Worm (Caenorhabditis elegans): ENCODE measurements around the gene npp-26.
A peak's percentile ranks its signal among the peaks of the same experiment; 100 is the strongest.
"Not testable (repeated sequence)": the region's sequence is repeated elsewhere in the genome, so short reads cannot be mapped to it uniquely, and the experiment has no call there.

Gene npp-26

DNA sequence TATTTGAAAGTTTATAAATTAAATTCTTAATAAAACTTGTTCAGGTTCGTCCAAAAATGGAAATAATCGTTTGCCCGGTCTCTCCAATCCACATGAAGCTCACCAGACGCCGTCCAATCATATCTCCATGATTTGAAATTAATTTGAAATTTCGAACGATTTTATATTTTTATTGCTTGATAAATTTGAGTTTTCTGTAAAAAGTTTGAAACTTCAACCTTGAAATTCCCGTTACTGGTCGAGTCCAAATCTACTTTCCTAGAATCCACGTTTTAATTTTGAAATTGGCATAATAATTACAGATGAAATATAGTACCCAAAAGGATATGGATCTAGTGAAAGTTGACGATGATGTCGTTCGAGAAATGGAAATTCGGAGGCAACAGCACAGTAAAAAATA is at the start of gene npp-26:
TSS of gene npp-26 (plus strand) at position 301 of the 400 bp plus-strand sequence.
- TF ChIP-seq unc-62 (GFP tag; optimal IDR thresholded peaks at IDR 0.05 in 1 of 2) = peak in 1 of 2 experiments; percentile 14
- no peak for TF ChIP-seq unc-62 (tag; optimal IDR thresholded peaks at IDR 0.05)
- no peak for TF ChIP-seq pha-4 (GFP tag; IDR thresholded peaks at IDR 0.05)
- no peak for TF ChIP-seq pha-4 (tag; optimal IDR thresholded peaks at IDR 0.05)

DNA sequence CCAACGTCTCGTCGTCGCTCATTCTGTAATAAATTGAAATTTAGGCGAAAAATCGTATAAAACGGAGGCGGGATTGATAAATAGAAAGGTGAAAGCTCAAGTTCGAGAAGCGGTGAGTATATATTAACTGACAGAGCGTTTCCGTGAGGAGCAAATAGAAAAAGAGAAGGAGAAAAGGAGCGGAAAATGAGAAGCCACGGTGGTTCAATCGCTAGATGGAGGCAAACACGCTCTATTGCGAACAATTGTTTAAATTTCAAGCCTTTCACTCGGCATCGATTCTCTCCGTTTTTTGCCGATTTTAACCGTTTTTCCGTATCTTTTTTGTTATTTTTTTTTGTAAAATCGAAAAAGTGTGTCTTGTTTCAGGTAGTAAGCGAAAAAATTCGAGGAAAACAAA is 48.7 kb upstream of the npp-26 start, which contains the start of gene miro-1:
TSS of gene miro-1 (minus strand) at position 23 of the 400 bp plus-strand sequence.
- peak; percentile 85 for TF ChIP-seq lin-38 (GFP tag; IDR thresholded peaks at IDR 0.05)

DNA sequence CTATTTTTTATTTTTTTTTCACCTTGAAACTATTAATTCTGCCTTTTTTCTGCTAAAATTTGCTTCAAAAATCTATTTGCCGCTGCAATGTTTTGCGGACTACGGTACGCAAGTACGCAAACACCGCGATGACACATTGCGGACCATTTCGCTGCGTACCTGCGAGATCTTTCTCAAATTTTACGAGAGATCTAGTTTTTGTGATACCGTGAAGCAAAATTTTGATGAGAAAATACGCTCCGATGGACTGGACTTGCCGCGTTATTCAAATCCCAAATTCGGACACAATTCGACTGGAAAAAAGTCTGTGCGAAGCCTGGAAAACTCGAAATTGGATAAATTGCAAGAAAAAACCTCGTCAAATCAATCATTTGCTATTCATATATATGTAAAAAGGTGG is 44.0 kb upstream of the npp-26 start:
- TF ChIP-seq madf-5 (GFP tag; IDR thresholded peaks at IDR 0.05) (peak in 1 of 2 experiments; percentile 96; a peak in 2 of 4 replicates), dmd-6 (GFP tag; IDR thresholded peaks at IDR 0.05) (peak; percentile 96), lin-1 (GFP tag; IDR thresholded peaks at IDR 0.05) (peak; percentile 86), hmg-1.1 (GFP tag; IDR thresholded peaks at IDR 0.05) (peak; percentile 98), nhr-41 (GFP tag; IDR thresholded peaks at IDR 0.05) (peak; percentile 59; the same call in 1 of the 2 replicates), Y75B8A.6 (GFP tag; IDR thresholded peaks at IDR 0.05) (peak; percentile 91), lin-38 (GFP tag; IDR thresholded peaks at IDR 0.05) (peak; percentile 99), saeg-2 (GFP tag; IDR thresholded peaks at IDR 0.05) (peak; percentile 92), set-16 (GFP tag; IDR thresholded peaks at IDR 0.05) (peak; percentile 52; the same call in 1 of the 2 replicates), daf-8 (GFP tag; IDR thresholded peaks at IDR 0.05) (peak; percentile 74; the same call in 1 of the 2 replicates), mxl-3 (GFP tag; optimal IDR thresholded peaks at IDR 0.05) (peak; percentile 24), arid-1 (GFP tag; conservative IDR thresholded peaks at IDR 0.05) (peak; percentile 90), madf-9 (GFP tag; conservative IDR thresholded peaks at IDR 0.05) (peak; percentile 95), egl-43 (GFP tag; IDR thresholded peaks at IDR 0.05) (peak; percentile 95), nhr-102 (tag; optimal IDR thresholded peaks at IDR 0.05) (peak; percentile 28), spr-1 (tag; optimal IDR thresholded peaks at IDR 0.05) (peak; percentile 14), tag-97 (GFP tag; IDR thresholded peaks at IDR 0.05) (peak; percentile 83; the same call in 1 of the 2 replicates), ZK337.2 (GFP tag; IDR thresholded peaks at IDR 0.05) (peak; percentile 95), mxl-2 (GFP tag; conservative IDR thresholded peaks at IDR 0.05) (peak; percentile 65; the same call in 1 of the 2 replicates), ceh-20 (GFP tag; IDR thresholded peaks at IDR 0.05) (peak; percentile 98), snpc-1.2 (GFP tag; IDR thresholded peaks at IDR 0.05) (peak; percentile 58; the same call in 1 of the 2 replicates), nhr-42 (GFP tag; IDR thresholded peaks at IDR 0.05) (peak; percentile 99), dmd-9 (GFP tag; IDR thresholded peaks at IDR 0.05) (peak; percentile 97), mdt-29 (GFP tag; IDR thresholded peaks at IDR 0.05) (peak; percentile 92), mes-2 (tag; optimal IDR thresholded peaks at IDR 0.05; ENCODE audit: poor library complexity, severe bottlenecking) (peak; percentile 72), dpl-1 (GFP tag; optimal IDR thresholded peaks at IDR 0.05) (peak; percentile 10), pha-4 (GFP tag; IDR thresholded peaks at IDR 0.05) (peak; percentile 93), vab-7 (GFP tag; IDR thresholded peaks at IDR 0.05) (peak; percentile 89), D1046.2 (GFP tag; IDR thresholded peaks at IDR 0.05) (peak; percentile 96), zfp-3 (GFP tag; conservative IDR thresholded peaks at IDR 0.05) (peak; percentile 97), Y48G9A.11 (GFP tag; IDR thresholded peaks at IDR 0.05) (peak; percentile 75), rbr-2 (tag; optimal IDR thresholded peaks at IDR 0.05) (peak; percentile 53), dmd-8 (GFP tag; IDR thresholded peaks at IDR 0.05) (0 out of 2 replicates have a peak, but pooled peaks have one; percentile 10), lsy-2 (tag; optimal IDR thresholded peaks at IDR 0.05) (peak; percentile 65 to 88), tra-1 (GFP tag; IDR thresholded peaks at IDR 0.05) (peak; percentile 94), ceh-44 (GFP tag; IDR thresholded peaks at IDR 0.05) (peak; percentile 78), ctbp-1 (GFP tag; IDR thresholded peaks at IDR 0.05) (peak; percentile 96), T26A8.4 (GFP tag; IDR thresholded peaks at IDR 0.05) (peak; percentile 97), php-3 (GFP tag; IDR thresholded peaks at IDR 0.05) (peak; percentile 95), lin-29 (GFP tag; IDR thresholded peaks at IDR 0.05) (peak; percentile 98)
- not testable (repeated sequence) for TF ChIP-seq pha-4 (tag; optimal IDR thresholded peaks at IDR 0.05)
